Worm (Caenorhabditis elegans) whole organism, young adult: ENCODE measurements around the gene R02F11.2.

Source experiments
- Y53F4B.3 ChIP-seq: fragments of 200-800 bp; sonication (Bioruptor generic); IDR thresholded peaks from 2 replicates; pipeline ENCODE4 v1.3.6; 2022; ENCODE audit warnings: missing genetic modification reagents, missing genetic modification characterization, missing compliant biosample characterization
- cebp-1 ChIP-seq, 2 experiments: fragments of 200-800 bp in 1 of 2; sonication (Bioruptor generic) in 1 of 2; sonication (generic microtip) in 1 of 2; IDR thresholded peaks in 1 of 2; optimal IDR thresholded peaks in 1 of 2; 2 replicates each; pipeline versions ENCODE4 v1.3.6 to Lab custom; 2017 to 2022; ENCODE audit warnings: missing compliant biosample characterization in 2 of 2, missing genetic modification characterization in 2 of 2, mild to moderate bottlenecking in 1 of 2, missing genetic modification reagents in 1 of 2, moderate library complexity in 1 of 2
- egrh-3 ChIP-seq: fragments of 200-800 bp; sonication (Bioruptor generic); IDR thresholded peaks from 2 replicates; pipeline ENCODE4 v1.3.6; 2022; ENCODE audit warnings: missing genetic modification reagents, missing genetic modification characterization, missing compliant biosample characterization
- him-1 ChIP-seq: sonication (generic microtip); optimal IDR thresholded peaks from 2 replicates; lab custom pipeline; 2016; ENCODE audit warnings: missing genotype, missing genetic modification reagents, missing genetic modification characterization, missing compliant biosample characterization
- lsy-27 ChIP-seq: sonication (generic microtip); optimal IDR thresholded peaks from 2 replicates; lab custom pipeline; 2017; ENCODE audit warnings: missing genetic modification characterization, mild to moderate bottlenecking, missing compliant biosample characterization, antibody characterized with exemption, missing genotype, borderline replicate concordance; ENCODE audit not compliant: insufficient read depth
- sdz-38 ChIP-seq: sonication (generic microtip); optimal IDR thresholded peaks from 2 replicates; lab custom pipeline; 2016; ENCODE audit warnings: missing genotype, missing genetic modification characterization, missing compliant biosample characterization
- somi-1 ChIP-seq: fragments of 200-800 bp; sonication (Bioruptor generic); optimal IDR thresholded peaks from 2 replicates; lab custom pipeline; 2018; ENCODE audit warnings: mild to moderate bottlenecking, missing genetic modification characterization, missing compliant biosample characterization
- unc-62 ChIP-seq: fragments of 150-350 bp; optimal IDR thresholded peaks from 2 replicates; lab custom pipeline; 2014; ENCODE audit warnings: missing biosample characterization, missing genetic modification reagents, missing genetic modification characterization

DNA sequence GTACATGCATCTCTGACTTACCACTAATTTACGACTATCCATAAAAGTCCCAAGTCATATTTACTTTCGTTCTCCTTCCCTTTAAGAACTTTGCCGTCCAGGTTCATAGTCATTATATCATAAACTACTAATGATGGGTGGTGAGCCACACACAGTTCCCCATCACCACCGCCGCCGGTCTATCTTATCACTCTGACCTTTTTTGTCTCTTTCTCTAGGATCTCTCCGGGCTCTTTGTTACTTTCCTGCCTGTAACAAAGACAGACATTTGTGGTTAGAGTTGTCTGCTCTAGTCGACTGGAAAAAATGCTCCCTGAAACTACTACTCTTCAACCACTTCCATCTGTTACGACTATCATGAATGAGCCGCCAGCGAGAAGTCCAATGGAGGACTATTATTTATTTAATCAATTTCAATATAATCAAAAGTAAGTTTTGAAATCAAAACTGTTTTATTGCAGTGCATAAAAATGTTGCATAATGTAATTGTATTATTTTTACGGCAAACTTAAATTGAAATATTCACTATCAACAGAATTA is 23.9 kb upstream of the R02F11.2 start, which contains the start of gene elt-7:
- TF ChIP-seq egrh-3 (GFP tag; lab: Robert Waterston, UW) = no peak
- TF ChIP-seq sdz-38 (tag; lab: Kevin White, UChicago) = no peak
- TF ChIP-seq Y53F4B.3 (GFP tag; lab: Robert Waterston, UW) = no peak
- TF ChIP-seq him-1 (tag; lab: Kevin White, UChicago) = no peak
- no peak for TF ChIP-seq somi-1 (GFP tag; lab: Kevin White, UChicago)
- no peak for TF ChIP-seq cebp-1 (GFP tag; IDR thresholded peaks at IDR 0.05; lab: Robert Waterston, UW)
- TF ChIP-seq cebp-1 (tag; optimal IDR thresholded peaks at IDR 0.05; lab: Kevin White, UChicago) = no peak
- TF ChIP-seq lsy-27 = no peak
- TF ChIP-seq unc-62 = no peak
